Worm (Caenorhabditis elegans): ENCODE measurements around the gene F15D4.4.

F15D4.4 gene

ce11 chrII:13235289-13235688, 7.6 kb downstream of the F15D4.4 start, which contains the start of gene flp-16:
Gene flp-16, plus strand, starts transcription at chrII:13235306.
- TF ChIP-seq mcd-1 (GFP tag; IDR thresholded peaks at IDR 0.05) (no peak), hsf-1 (GFP tag; IDR thresholded peaks at IDR 0.05) (no peak), unc-130 (GFP tag; optimal IDR thresholded peaks at IDR 0.05) (no peak), ceh-79 (tag; optimal IDR thresholded peaks at IDR 0.05) (no peak), B0336.3 (GFP tag; IDR thresholded peaks at IDR 0.05) (no peak), nhr-27 (tag; optimal IDR thresholded peaks at IDR 0.05) (no peak)

ce11 chrII:13233712-13234111, 9.2 kb downstream of the F15D4.4 start:
- TF ChIP-seq bed-1 (GFP tag; IDR thresholded peaks at IDR 0.05) (no peak), repo-1 (tag; optimal IDR thresholded peaks at IDR 0.05) (no peak), lin-26 (GFP tag; IDR thresholded peaks at IDR 0.05) (no peak), K12H6.12 (tag; optimal IDR thresholded peaks at IDR 0.05) (no peak), snpc-1.1 (tag; optimal IDR thresholded peaks at IDR 0.05; ENCODE audit: insufficient read depth) (no peak), egl-18 (GFP tag; IDR thresholded peaks at IDR 0.05) (no peak), atf-7 (tag; optimal IDR thresholded peaks at IDR 0.05) (no peak), ztf-18 (tag; optimal IDR thresholded peaks at IDR 0.05) (no peak), mxl-1 (tag; optimal IDR thresholded peaks at IDR 0.05) (no peak), F55B11.4 (tag; optimal IDR thresholded peaks at IDR 0.05; ENCODE audit: borderline replicate concordance, insufficient read depth) (no peak), nhr-90 (tag; optimal IDR thresholded peaks at IDR 0.05) (no peak), nhr-120 (GFP tag; IDR thresholded peaks at IDR 0.05) (no peak), cebp-1 (GFP tag; IDR thresholded peaks at IDR 0.05) (no peak), cebp-1 (tag; optimal IDR thresholded peaks at IDR 0.05) (no peak), ceh-91 (GFP tag; IDR thresholded peaks at IDR 0.05) (no peak), lsl-1 (GFP tag; optimal IDR thresholded peaks at IDR 0.05) (no peak), ztf-3 (GFP tag; optimal IDR thresholded peaks at IDR 0.05) (no peak), tbp1 (GFP tag; optimal IDR thresholded peaks at IDR 0.05) (no peak), D2030.7 (GFP tag; IDR thresholded peaks at IDR 0.05) (no peak), ztf-28 (GFP tag; IDR thresholded peaks at IDR 0.05) (no peak)

- TF ChIP-seq madf-3 (GFP tag; IDR thresholded peaks at IDR 0.05) = 0 out of 2 replicates have a peak, but pooled peaks have one; percentile 32
- no peak for TF ChIP-seq nfya-2 (GFP tag; IDR thresholded peaks at IDR 0.05)
Observed at ce11 chrII:13230489-13231196, 12.3 kb downstream of the F15D4.4 start.

- TF ChIP-seq ekl-4 (GFP tag; IDR thresholded peaks at IDR 0.05) (no peak), tbp1 (GFP tag; optimal IDR thresholded peaks at IDR 0.05) (no peak), K12H6.12 (tag; optimal IDR thresholded peaks at IDR 0.05) (no peak), ztf-28 (GFP tag; IDR thresholded peaks at IDR 0.05) (no peak), tlf-1 (GFP tag; optimal IDR thresholded peaks at IDR 0.05) (no peak), mel-28 (tag; optimal IDR thresholded peaks at IDR 0.05; ENCODE audit: borderline replicate concordance) (no peak), ama-1 (optimal IDR thresholded peaks at IDR 0.05) (no peak), ama-1 (GFP tag; optimal IDR thresholded peaks at IDR 0.05) (no peak), nhr-120 (GFP tag; IDR thresholded peaks at IDR 0.05) (no peak), F33H1.4 (GFP tag; IDR thresholded peaks at IDR 0.05) (no peak), Y67H2A.10 (GFP tag; conservative IDR thresholded peaks at IDR 0.05) (no peak), F39B2.1 (GFP tag; IDR thresholded peaks at IDR 0.05) (no peak), ztf-6 (GFP tag; IDR thresholded peaks at IDR 0.05) (no peak), F49E8.2 (tag; optimal IDR thresholded peaks at IDR 0.05; ENCODE audit: insufficient read depth) (no peak), ccch-3 (GFP tag; optimal IDR thresholded peaks at IDR 0.05) (no peak)
Observed at ce11 chrII:13219373-13219772, 23.5 kb downstream of the F15D4.4 start.
